Worm (Caenorhabditis elegans): ENCODE data around the gene droe-8.
"Not testable (repeated sequence)": the region's sequence is repeated elsewhere in the genome, so short reads cannot be mapped to it uniquely, and the experiment has no call there.

- TF ChIP-seq hpl-2 (GFP tag; optimal IDR thresholded peaks at IDR 0.05); ceh-82 (tag; optimal IDR thresholded peaks at IDR 0.05); fkh-10 (GFP tag; optimal IDR thresholded peaks at IDR 0.05); mdl-1 (tag; optimal IDR thresholded peaks at IDR 0.05); lsy-2 (tag; optimal IDR thresholded peaks at IDR 0.05); snpc-4 (tag; optimal IDR thresholded peaks at IDR 0.05); unc-62 (GFP tag; optimal IDR thresholded peaks at IDR 0.05); egl-27 (tag; optimal IDR thresholded peaks at IDR 0.05); alr-1 (tag; optimal IDR thresholded peaks at IDR 0.05; ENCODE audit: borderline replicate concordance): not testable (repeated sequence)
These were observed 4.2 kb upstream of the droe-8 start, which contains the start of gene ZC196.8 for ce11 chrV:8722160-8722559.

Measured in whole organism, L1 larva.